Worm (Caenorhabditis elegans): ENCODE measurements around the gene srg-4.
A peak's percentile ranks its signal among the peaks of the same experiment; 100 is the strongest.

The srg-4 gene

DNA sequence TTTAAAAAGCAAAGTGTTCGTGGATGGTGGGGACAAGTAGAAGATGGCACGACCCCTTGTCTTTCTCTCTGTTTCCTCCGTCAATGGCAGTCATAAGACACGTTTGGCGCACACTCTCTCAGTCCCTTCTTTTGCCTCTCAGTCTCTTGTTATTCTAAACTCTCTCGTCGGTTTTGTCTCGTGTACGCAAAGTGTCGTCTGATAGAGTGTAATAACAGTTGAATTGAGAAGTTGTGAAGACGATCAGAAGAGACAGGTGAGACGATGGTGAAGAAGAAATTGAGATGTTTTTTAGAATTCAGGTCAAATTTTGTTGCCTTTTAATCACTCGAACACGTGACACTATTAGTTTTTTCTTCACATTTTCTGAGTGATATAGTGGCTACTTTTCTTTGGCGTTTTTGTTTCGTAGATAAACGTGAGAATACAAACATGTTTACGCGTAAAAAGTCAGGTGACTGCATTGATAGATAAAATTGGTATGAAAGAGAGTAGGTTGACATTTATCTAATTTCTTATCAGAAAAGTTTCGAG is 41.3 kb upstream of the srg-4 start, which contains the start of gene F47D12.9 (continued):
- TF ChIP-seq mep-1 (tag; optimal IDR thresholded peaks at IDR 0.05) (peak; percentile 81), daf-8 (GFP tag; IDR thresholded peaks at IDR 0.05) (no peak), ztf-7 (tag; optimal IDR thresholded peaks at IDR 0.05) (peak; percentile 4), spr-1 (tag; optimal IDR thresholded peaks at IDR 0.05) (no peak), ztf-11 (tag; optimal IDR thresholded peaks at IDR 0.05) (no peak), Y48G9A.11 (GFP tag; IDR thresholded peaks at IDR 0.05) (no peak), nhr-48 (tag; optimal IDR thresholded peaks at IDR 0.05) (peak; percentile 71), zfp-2 (tag; optimal IDR thresholded peaks at IDR 0.05) (no peak), mdl-1 (tag; optimal IDR thresholded peaks at IDR 0.05) (peak; percentile 26 to 85), ama-1 (optimal IDR thresholded peaks at IDR 0.05) (peak; percentile 51), snpc-4 (tag; optimal IDR thresholded peaks at IDR 0.05) (no peak), dmd-9 (GFP tag; IDR thresholded peaks at IDR 0.05) (0 out of 2 replicates have a peak, but pooled peaks have one; percentile 19), fos-1 (tag; optimal IDR thresholded peaks at IDR 0.05) (no peak)

DNA sequence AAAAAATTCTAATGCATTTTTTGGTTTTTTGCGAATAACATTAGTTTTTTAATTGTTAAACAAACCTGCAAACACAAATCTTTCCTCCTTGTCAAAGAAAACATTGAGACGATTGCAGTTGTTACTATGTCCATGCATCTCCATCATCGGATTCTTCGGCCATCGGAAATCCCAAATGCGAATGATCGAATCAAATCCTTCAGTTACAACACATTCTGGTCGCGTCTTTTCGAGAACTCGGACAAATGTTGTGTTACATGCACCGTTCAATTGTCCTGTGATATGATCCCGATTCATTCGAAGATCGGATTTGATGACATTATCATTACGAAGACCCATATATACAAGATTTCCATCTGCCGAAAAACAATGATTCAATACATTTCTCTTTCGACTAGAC is 38.4 kb upstream of the srg-4 start:
- peak; percentile 5 for TF ChIP-seq ama-1 (optimal IDR thresholded peaks at IDR 0.05)
- no peak for TF ChIP-seq tag-97 (GFP tag; IDR thresholded peaks at IDR 0.05)
- peak; percentile 98 for TF ChIP-seq aha-1 (tag)
- TF ChIP-seq lin-13 (GFP tag; optimal IDR thresholded peaks at IDR 0.05) = no peak
- TF ChIP-seq lin-1 (GFP tag; IDR thresholded peaks at IDR 0.05) = no peak

DNA sequence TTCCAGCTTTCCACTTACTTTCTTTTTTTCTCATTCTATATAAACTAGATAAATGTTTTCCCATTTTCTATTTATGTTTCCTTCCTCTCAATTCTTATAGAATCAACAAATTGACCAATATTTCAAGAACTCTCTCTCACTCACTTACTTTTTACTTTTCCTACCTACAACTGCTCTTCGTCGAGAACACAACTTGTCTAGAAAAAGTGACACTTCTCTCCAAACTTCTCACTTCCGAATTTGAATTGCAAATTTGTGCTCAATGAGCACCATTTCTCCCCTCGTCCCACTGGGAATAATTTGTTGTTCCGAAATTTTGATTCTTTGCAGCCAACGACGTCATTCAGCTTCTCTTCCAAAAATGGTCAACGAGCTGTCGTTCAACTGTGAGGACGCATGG is 36.2 kb upstream of the srg-4 start, which contains the start of gene F47D12.3:
Gene F47D12.3 (plus strand): TSS at position 331 of the 400 bp plus-strand sequence.
- TF ChIP-seq ceh-20 (GFP tag; IDR thresholded peaks at IDR 0.05) = peak; percentile 18; the same call in 1 of the 2 replicates
- no peak for TF ChIP-seq pha-4 (GFP tag; IDR thresholded peaks at IDR 0.05)
- TF ChIP-seq pha-4 (tag; optimal IDR thresholded peaks at IDR 0.05) = no peak
- TF ChIP-seq ceh-28 (tag; optimal IDR thresholded peaks at IDR 0.05) = no peak
- no peak for TF ChIP-seq daf-8 (GFP tag; IDR thresholded peaks at IDR 0.05)
- no peak for TF ChIP-seq hif-1 (tag; optimal IDR thresholded peaks at IDR 0.05)
- TF ChIP-seq Y75B8A.6 (GFP tag; IDR thresholded peaks at IDR 0.05) = no peak
- no peak for TF ChIP-seq F49E8.2 (tag; optimal IDR thresholded peaks at IDR 0.05; ENCODE audit: borderline replicate concordance)
- no peak for TF ChIP-seq ztf-7 (tag; optimal IDR thresholded peaks at IDR 0.05)
- no peak for TF ChIP-seq hlh-30 (tag; optimal IDR thresholded peaks at IDR 0.05; ENCODE audit: insufficient read depth)
- TF ChIP-seq nhr-41 (GFP tag; IDR thresholded peaks at IDR 0.05) = no peak
- no peak for TF ChIP-seq set-16 (GFP tag; IDR thresholded peaks at IDR 0.05)
- no peak for TF ChIP-seq F44E2.7 (GFP tag; IDR thresholded peaks at IDR 0.05)
- peak in 1 of 2 experiments; percentile 97 for TF ChIP-seq unc-62 (GFP tag; optimal IDR thresholded peaks at IDR 0.05 in 1 of 2)
- no peak for TF ChIP-seq unc-62 (tag; optimal IDR thresholded peaks at IDR 0.05)

DNA sequence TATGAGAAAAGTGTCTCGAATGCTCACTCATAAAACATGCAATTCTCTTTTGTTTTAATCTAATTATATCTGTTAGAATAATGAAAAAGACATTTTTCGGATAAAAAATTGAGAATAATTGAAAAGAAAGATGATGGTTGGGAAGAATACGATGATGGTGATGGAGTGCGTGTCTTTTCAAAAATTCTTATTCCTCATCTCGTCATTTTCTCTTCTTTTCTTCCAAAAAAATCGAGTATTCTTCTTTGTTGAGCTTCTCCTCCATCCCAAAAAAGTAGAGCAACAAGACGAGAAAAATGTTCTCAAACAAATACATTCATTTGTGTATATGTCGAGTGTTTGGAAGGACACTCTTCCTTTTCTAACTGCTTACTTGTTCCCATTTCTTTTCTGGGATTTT is 35.7 kb upstream of the srg-4 start:
- TF ChIP-seq fkh-10 (GFP tag; optimal IDR thresholded peaks at IDR 0.05) (peak; percentile 20), mxl-3 (GFP tag; optimal IDR thresholded peaks at IDR 0.05) (no peak), unc-62 (GFP tag; optimal IDR thresholded peaks at IDR 0.05 in 1 of 2) (peak in 1 of 2 experiments; percentile 91), unc-62 (tag; optimal IDR thresholded peaks at IDR 0.05) (no peak)

DNA sequence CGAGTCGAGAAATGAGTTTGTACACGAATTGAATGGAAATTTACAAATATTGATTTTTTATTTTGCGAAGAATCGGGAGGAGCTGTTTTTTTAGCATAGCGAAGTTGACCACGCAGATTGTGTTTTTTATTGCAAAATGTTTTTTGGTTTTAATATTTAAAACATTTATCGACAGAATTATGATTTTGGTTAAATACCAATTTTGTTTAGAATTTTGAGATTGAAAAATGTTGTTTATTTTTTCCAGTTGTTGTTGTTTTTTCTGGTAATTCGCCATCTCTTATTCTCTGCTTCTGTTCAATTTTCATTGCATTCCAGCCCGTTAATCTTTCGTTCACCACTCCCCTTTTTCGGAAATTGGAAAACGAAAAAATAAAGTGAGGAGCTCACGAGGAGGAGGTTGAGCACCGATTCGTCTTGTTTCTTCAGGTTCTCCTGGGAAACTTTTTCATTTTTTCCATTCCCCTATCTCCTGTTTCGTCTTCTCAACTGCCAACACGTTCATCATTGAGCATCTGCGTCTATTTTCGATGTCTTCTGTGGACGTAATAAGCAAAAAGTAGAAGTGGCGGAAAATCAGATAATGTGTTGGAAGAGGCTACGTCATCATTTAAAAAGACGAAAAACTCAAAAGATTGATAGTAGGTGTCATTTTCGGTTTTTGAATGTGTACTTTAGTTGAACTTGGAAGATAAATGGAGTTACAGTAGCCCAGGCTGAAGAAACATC is 34.3 kb upstream of the srg-4 start, which contains the start of gene F47D12.7:
Gene F47D12.7 (minus strand): TSS at position 51 of the 729 bp plus-strand sequence.
- peak in 1 of 2 experiments; percentile 97 for TF ChIP-seq unc-62 (GFP tag; optimal IDR thresholded peaks at IDR 0.05 in 1 of 2)
- TF ChIP-seq unc-62 (tag; optimal IDR thresholded peaks at IDR 0.05) = no peak
- no peak for TF ChIP-seq unc-130 (GFP tag; optimal IDR thresholded peaks at IDR 0.05)
- TF ChIP-seq dpl-1 (GFP tag; optimal IDR thresholded peaks at IDR 0.05) = no peak
- 0 out of 2 replicates have a peak, but pooled peaks have one; percentile 15 for TF ChIP-seq ceh-20 (GFP tag; IDR thresholded peaks at IDR 0.05)
- no peak for TF ChIP-seq daf-19 (GFP tag; conservative IDR thresholded peaks at IDR 0.05)
- no peak for TF ChIP-seq nhr-25 (tag; optimal IDR thresholded peaks at IDR 0.05; ENCODE audit: borderline replicate concordance, insufficient read depth)

Measured in whole organism, L4 larva.